Worm (Caenorhabditis elegans) whole organism, late embryonic: ENCODE data around the gene moc-6.

ENCODE experiments used
- C08G9.2 ChIP-seq: sonication (generic microtip); optimal IDR thresholded peaks from 2 replicates; lab custom pipeline; 2016; ENCODE audit warnings: mild to moderate bottlenecking, missing genetic modification characterization, moderate library complexity, missing compliant biosample characterization
- F13H6.1 ChIP-seq: sonication (generic microtip); optimal IDR thresholded peaks from 2 replicates; lab custom pipeline; 2016; ENCODE audit warnings: missing genetic modification characterization, missing compliant biosample characterization
- K02D7.2 ChIP-seq: sonication (generic microtip); optimal IDR thresholded peaks from 2 replicates; lab custom pipeline; 2017; ENCODE audit warnings: mild to moderate bottlenecking, missing genetic modification characterization, missing compliant biosample characterization
- K09A11.1 ChIP-seq: sonication (generic microtip); optimal IDR thresholded peaks from 2 replicates; lab custom pipeline; 2017; ENCODE audit warnings: antibody characterized with exemption, mild to moderate bottlenecking, missing genetic modification characterization, missing compliant biosample characterization; ENCODE audit not compliant: insufficient read depth
- Y22D7AL.16 ChIP-seq: sonication (generic microtip); optimal IDR thresholded peaks from 2 replicates; lab custom pipeline; 2016; ENCODE audit warnings: missing genetic modification characterization, missing compliant biosample characterization
- ahr-1 ChIP-seq: sonication (generic microtip); optimal IDR thresholded peaks from 2 replicates; lab custom pipeline; 2016; ENCODE audit warnings: missing genetic modification characterization, missing compliant biosample characterization
- ama-1 ChIP-seq: fragments of 150-350 bp; optimal IDR thresholded peaks from 2 replicates; lab custom pipeline; 2014
- ceh-18 ChIP-seq: sonication (generic microtip); optimal IDR thresholded peaks from 2 replicates; lab custom pipeline; 2016; ENCODE audit warnings: missing genetic modification characterization, missing compliant biosample characterization
- ceh-19 ChIP-seq: fragments of 200-800 bp; sonication (Bioruptor generic); optimal IDR thresholded peaks from 2 replicates; lab custom pipeline; 2018; ENCODE audit warnings: mild to moderate bottlenecking, missing genetic modification characterization, missing compliant biosample characterization
- ceh-24 ChIP-seq: sonication (generic microtip); optimal IDR thresholded peaks from 2 replicates; lab custom pipeline; 2016; ENCODE audit warnings: mild to moderate bottlenecking, missing genetic modification characterization, missing compliant biosample characterization
- ceh-30 ChIP-seq: fragments of 150-350 bp; optimal IDR thresholded peaks from 2 replicates; lab custom pipeline; 2014; ENCODE audit warnings: missing biosample characterization, missing genetic modification characterization
- ceh-31 ChIP-seq: sonication (generic microtip); optimal IDR thresholded peaks from 2 replicates; lab custom pipeline; 2016; ENCODE audit warnings: missing genetic modification characterization, missing compliant biosample characterization
- ceh-34 ChIP-seq: sonication (generic microtip); optimal IDR thresholded peaks from 2 replicates; lab custom pipeline; 2016; ENCODE audit warnings: mild to moderate bottlenecking, missing genetic modification characterization, missing compliant biosample characterization
- ceh-45 ChIP-seq: fragments of 200-800 bp; sonication (Bioruptor generic); IDR thresholded peaks from 2 replicates; pipeline ENCODE4 v1.3.6; 2022; ENCODE audit warnings: missing genetic modification reagents, missing genetic modification characterization, missing compliant biosample characterization
- ceh-48 ChIP-seq: sonication (generic microtip); optimal IDR thresholded peaks from 2 replicates; lab custom pipeline; 2016; ENCODE audit warnings: missing genetic modification characterization, inconsistent platforms, missing compliant biosample characterization
- ceh-6 ChIP-seq: fragments of 200-800 bp; sonication (Bioruptor generic); optimal IDR thresholded peaks from 2 replicates; lab custom pipeline; 2018; ENCODE audit warnings: mild to moderate bottlenecking, missing genetic modification characterization, missing compliant biosample characterization
- che-1 ChIP-seq: sonication (generic microtip); optimal IDR thresholded peaks from 2 replicates; lab custom pipeline; 2016; ENCODE audit warnings: mild to moderate bottlenecking, missing genetic modification characterization, missing compliant biosample characterization
- dmd-4 ChIP-seq: sonication (generic microtip); optimal IDR thresholded peaks from 2 replicates; lab custom pipeline; 2016; ENCODE audit warnings: borderline replicate concordance, missing genetic modification characterization, missing compliant biosample characterization
- elt-4 ChIP-seq: sonication (generic microtip); optimal IDR thresholded peaks from 2 replicates; lab custom pipeline; 2016; ENCODE audit warnings: missing genetic modification characterization, missing compliant biosample characterization
- eyg-1 ChIP-seq: sonication (generic microtip); optimal IDR thresholded peaks from 2 replicates; lab custom pipeline; 2016; ENCODE audit warnings: missing genotype, missing genetic modification characterization, missing compliant biosample characterization
- fkh-10 ChIP-seq: fragments of 150-350 bp; optimal IDR thresholded peaks from 2 replicates; lab custom pipeline; 2014; ENCODE audit warnings: missing biosample characterization, missing genetic modification reagents, missing genetic modification characterization
- hlh-30 ChIP-seq: sonication (generic microtip); optimal IDR thresholded peaks from 2 replicates; lab custom pipeline; 2017; ENCODE audit warnings: antibody characterized with exemption, missing genetic modification characterization, missing compliant biosample characterization; ENCODE audit not compliant: insufficient read depth
- hlh-8 ChIP-seq: sonication (generic microtip); optimal IDR thresholded peaks from 2 replicates; lab custom pipeline; 2016; ENCODE audit warnings: missing genotype, missing genetic modification characterization, missing compliant biosample characterization
- nfya-1 ChIP-seq: sonication (generic microtip); optimal IDR thresholded peaks from 2 replicates; lab custom pipeline; 2017; ENCODE audit warnings: missing genetic modification characterization, mild to moderate bottlenecking, missing compliant biosample characterization, antibody characterized with exemption, moderate library complexity
- nhr-11 ChIP-seq: fragments of 150-350 bp; optimal IDR thresholded peaks from 2 replicates; lab custom pipeline; 2014; ENCODE audit warnings: missing biosample characterization, missing genetic modification characterization
- pat-9 ChIP-seq: fragments of 200-800 bp; sonication (Bioruptor generic); optimal IDR thresholded peaks from 2 replicates; lab custom pipeline; 2018; ENCODE audit warnings: mild to moderate bottlenecking, missing genetic modification characterization, moderate library complexity, missing compliant biosample characterization
- pha-2 ChIP-seq: sonication (generic microtip); optimal IDR thresholded peaks from 2 replicates; lab custom pipeline; 2017; ENCODE audit warnings: mild to moderate bottlenecking, missing genetic modification characterization, missing compliant biosample characterization
- pha-4 ChIP-seq: fragments of 150-350 bp; optimal IDR thresholded peaks from 2 replicates; lab custom pipeline; 2018; ENCODE audit warnings: missing biosample characterization, missing genetic modification reagents, missing genetic modification characterization
- pqm-1 ChIP-seq: sonication (generic microtip); optimal IDR thresholded peaks from 2 replicates; lab custom pipeline; 2016; ENCODE audit warnings: missing genetic modification characterization, missing compliant biosample characterization
- pros-1 ChIP-seq: fragments of 150-350 bp; optimal IDR thresholded peaks from 2 replicates; lab custom pipeline; 2014; ENCODE audit warnings: missing biosample characterization, missing genetic modification reagents, missing genetic modification characterization
- ref-2 ChIP-seq: sonication (generic microtip); optimal IDR thresholded peaks from 2 replicates; lab custom pipeline; 2016; ENCODE audit warnings: missing genetic modification characterization, missing compliant biosample characterization
- rnt-1 ChIP-seq: sonication (generic microtip); optimal IDR thresholded peaks from 2 replicates; lab custom pipeline; 2016; ENCODE audit warnings: missing genetic modification characterization, missing compliant biosample characterization
- sox-2 ChIP-seq: fragments of 200-800 bp; sonication (Bioruptor generic); IDR thresholded peaks from 2 replicates; pipeline ENCODE4 v1.3.6; 2022; ENCODE audit warnings: missing genetic modification reagents, missing genetic modification characterization, missing compliant biosample characterization
- tbx-7 ChIP-seq: sonication (generic microtip); optimal IDR thresholded peaks from 2 replicates; lab custom pipeline; 2016; ENCODE audit warnings: missing genotype, missing genetic modification characterization, missing compliant biosample characterization
- unc-55 ChIP-seq: sonication (generic microtip); optimal IDR thresholded peaks from 2 replicates; lab custom pipeline; 2017; ENCODE audit warnings: missing biosample characterization, missing genetic modification reagents, missing genetic modification characterization

Gene moc-6

DNA sequence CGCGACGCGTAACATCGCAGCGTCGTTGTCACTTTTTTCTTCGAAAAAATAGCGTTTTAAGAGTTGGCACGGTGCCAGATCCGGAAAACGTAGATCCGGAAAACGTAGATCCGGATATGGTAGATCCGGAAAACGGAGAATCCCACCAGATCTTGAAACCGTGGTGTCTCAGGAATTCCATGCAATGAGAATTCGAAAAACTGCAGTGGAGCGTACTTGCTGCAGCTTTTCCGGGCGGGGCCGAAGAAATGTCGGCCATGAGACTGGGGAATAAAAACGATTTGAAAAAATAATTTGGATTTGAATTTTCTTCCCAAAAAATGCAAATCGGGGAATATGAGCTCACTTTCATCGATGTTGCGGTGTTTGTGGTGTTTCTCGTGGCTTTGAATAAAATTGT is 23.3 kb upstream of the moc-6 start, which contains the start of gene K10D2.5 (continued):
- TF ChIP-seq elt-4 (tag; lab: Kevin White, UChicago) (peak; percentile 91), tbx-7 (tag; lab: Kevin White, UChicago) (peak; percentile 99), unc-55 (GFP tag; lab: Kevin White, UChicago) (no peak), ceh-18 (tag; lab: Kevin White, UChicago) (peak; percentile 95), dmd-4 (peak; percentile 87), pat-9 (peak; percentile 15), ceh-48 (tag; lab: Kevin White, UChicago) (peak; percentile 39), ceh-6 (GFP tag; lab: Kevin White, UChicago) (peak; percentile 45), ceh-24 (no peak), pha-4 (tag; lab: Kevin White, UChicago) (no peak), ceh-19 (peak; percentile 41), eyg-1 (tag; lab: Kevin White, UChicago) (peak; percentile 89), che-1 (no peak), hlh-30 (tag; lab: Kevin White, UChicago) (peak; percentile 23), ama-1 (lab: Kevin White, UChicago) (no peak), F13H6.1 (tag; lab: Kevin White, UChicago) (peak; percentile 91), fkh-10 (no peak), pqm-1 (tag; lab: Kevin White, UChicago) (peak; percentile 94), rnt-1 (peak; percentile 99), pha-2 (tag; lab: Kevin White, UChicago) (no peak), pros-1 (tag; lab: Kevin White, UChicago) (peak; percentile 51), ahr-1 (tag; lab: Kevin White, UChicago) (peak; percentile 80)

DNA sequence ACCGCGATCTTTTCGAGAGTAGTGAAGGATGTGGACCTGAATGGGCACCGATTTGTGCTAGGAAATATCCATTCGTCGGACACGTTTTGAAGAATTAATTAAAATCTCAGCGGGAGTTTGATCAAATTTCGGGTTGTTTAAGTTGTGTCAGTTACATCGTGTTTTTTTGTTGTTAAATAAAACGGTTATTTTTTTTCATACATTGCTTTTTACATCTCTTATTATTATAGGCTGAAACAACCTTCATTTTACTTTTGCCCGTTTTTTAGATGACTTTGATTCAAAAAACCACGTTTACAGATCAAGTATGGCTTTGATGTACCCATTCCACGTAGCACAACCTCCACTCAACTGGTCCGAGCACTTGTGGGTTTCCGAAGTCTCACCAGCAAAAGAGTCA is 22.7 kb upstream of the moc-6 start, which contains the start of gene emb-1:
Gene emb-1, plus strand, starts transcription at position 301 of the 400 bp plus-strand sequence.
- TF ChIP-seq che-1 (no peak), ceh-31 (no peak), elt-4 (tag; lab: Kevin White, UChicago) (no peak), sox-2 (no peak)

DNA sequence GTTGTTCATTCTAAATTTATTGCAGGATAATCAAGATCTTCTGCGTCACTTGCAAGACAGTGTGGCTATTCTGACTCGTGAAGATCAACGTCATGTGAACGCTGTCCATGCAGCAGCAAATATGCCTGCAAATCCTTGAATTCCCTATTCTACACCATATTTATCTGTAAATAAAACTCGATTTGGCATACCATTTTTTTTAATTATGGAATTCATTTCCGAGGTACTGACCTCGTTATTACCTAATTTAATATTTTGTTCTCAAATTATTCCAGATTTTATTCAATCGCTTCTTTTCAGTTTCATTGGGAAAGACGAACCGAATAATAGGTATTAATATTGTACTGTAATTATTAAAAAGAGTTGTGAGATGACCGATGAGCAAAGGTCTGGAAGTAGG is 22.2 kb upstream of the moc-6 start, which contains the start of gene cid-1:
Gene cid-1, plus strand, starts transcription at position 301 of the 400 bp plus-strand sequence.
- TF ChIP-seq ceh-34 (tag; lab: Kevin White, UChicago) (no peak), K09A11.1 (tag; lab: Kevin White, UChicago) (no peak), K02D7.2 (tag; lab: Kevin White, UChicago) (no peak)

DNA sequence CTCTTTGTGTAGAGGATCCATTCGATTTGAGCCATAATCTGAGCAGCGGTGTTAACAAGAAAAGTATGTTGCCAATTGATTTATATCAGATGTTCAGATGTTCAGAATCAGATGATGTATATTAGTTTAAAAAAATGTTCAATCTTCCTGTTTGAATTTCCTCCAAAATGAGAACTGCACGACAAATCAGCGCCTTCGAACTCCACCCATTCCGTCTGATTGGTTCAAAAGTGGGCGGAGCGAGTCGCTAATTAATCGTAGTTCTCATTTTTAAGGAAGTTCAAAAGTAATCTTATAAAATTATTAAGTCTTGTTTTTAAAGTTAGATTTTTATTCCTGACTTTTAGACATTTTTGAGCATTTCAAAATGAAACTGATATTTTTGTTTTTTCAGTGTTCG is 16.6 kb upstream of the moc-6 start:
- TF ChIP-seq hlh-8: no peak
- TF ChIP-seq nfya-1 (tag; lab: Kevin White, UChicago): peak; percentile 54

DNA sequence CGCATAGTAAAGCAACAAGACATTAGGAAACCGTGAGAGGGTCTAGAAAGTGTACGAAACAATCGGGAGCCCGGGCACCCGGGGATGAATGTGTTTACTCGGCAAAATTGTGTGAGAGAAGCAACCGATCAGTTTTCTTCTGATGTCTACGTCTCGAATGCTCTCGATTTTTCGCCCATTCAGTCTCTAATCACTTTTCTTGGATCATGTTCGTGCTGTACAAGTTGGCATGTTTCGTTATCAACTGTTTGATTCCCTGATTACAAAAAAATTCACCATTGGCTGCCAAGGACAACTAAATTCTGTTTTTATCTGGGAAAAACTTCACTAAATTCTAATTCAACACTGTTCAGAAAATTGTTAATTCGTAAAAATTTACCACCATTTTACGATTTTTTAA is 15.2 kb upstream of the moc-6 start:
- TF ChIP-seq ref-2 (tag; lab: Kevin White, UChicago) (no peak), nhr-11 (tag; lab: Kevin White, UChicago) (no peak), Y22D7AL.16 (tag; lab: Kevin White, UChicago) (no peak), dmd-4 (no peak), sox-2 (no peak), ceh-18 (tag; lab: Kevin White, UChicago) (no peak), nfya-1 (tag; lab: Kevin White, UChicago) (no peak), ama-1 (lab: Kevin White, UChicago) (no peak), ceh-19 (no peak), C08G9.2 (tag; lab: Kevin White, UChicago) (no peak), ceh-30 (no peak), ceh-24 (no peak), ceh-45 (no peak)
